Worm (Caenorhabditis elegans): ENCODE results near the gene ZC116.5.

The ZC116.5 gene

ce11 chrV:12596795-12597194, 12.0 kb downstream of the ZC116.5 start (continued):
- peak; percentile 38 for TF ChIP-seq tbx-7 (tag; optimal IDR thresholded peaks at IDR 0.05)
- peak; percentile 66 for TF ChIP-seq ceh-48 (tag; optimal IDR thresholded peaks at IDR 0.05)
- no peak for TF ChIP-seq ttx-3 (tag; optimal IDR thresholded peaks at IDR 0.05)
- TF ChIP-seq pros-1 (tag; optimal IDR thresholded peaks at IDR 0.05) = peak; percentile 48
- TF ChIP-seq K09A11.1 (tag; optimal IDR thresholded peaks at IDR 0.05; ENCODE audit: insufficient read depth) = no peak
- peak; percentile 54 for TF ChIP-seq ceh-31 (tag; optimal IDR thresholded peaks at IDR 0.05)
- TF ChIP-seq ceh-45 (GFP tag; IDR thresholded peaks at IDR 0.05) = no peak
- TF ChIP-seq K02D7.2 (tag; optimal IDR thresholded peaks at IDR 0.05) = peak; percentile 40
- TF ChIP-seq tbx-2 (tag; optimal IDR thresholded peaks at IDR 0.05) = peak; percentile 55
- TF ChIP-seq unc-42 (tag; optimal IDR thresholded peaks at IDR 0.05) = no peak
- peak; percentile 58 for TF ChIP-seq hlh-13 (GFP tag; optimal IDR thresholded peaks at IDR 0.05)
- TF ChIP-seq syd-9 (tag; optimal IDR thresholded peaks at IDR 0.05) = peak; percentile 63
- peak; percentile 89 for TF ChIP-seq elt-2 (tag; optimal IDR thresholded peaks at IDR 0.05)
- peak; percentile 54 for TF ChIP-seq ceh-19 (GFP tag; optimal IDR thresholded peaks at IDR 0.05)
- TF ChIP-seq C38D4.7 (GFP tag; optimal IDR thresholded peaks at IDR 0.05) = peak; percentile 35
- peak; percentile 38; the same call in 1 of the 2 replicates for TF ChIP-seq unc-3 (GFP tag; conservative IDR thresholded peaks at IDR 0.05)
- TF ChIP-seq unc-3 (tag; optimal IDR thresholded peaks at IDR 0.05) = peak; percentile 2
- peak; percentile 64 for TF ChIP-seq sox-4 (tag; optimal IDR thresholded peaks at IDR 0.05)
- no peak for TF ChIP-seq nhr-11 (tag; optimal IDR thresholded peaks at IDR 0.05)
- no peak for TF ChIP-seq dmd-4 (tag; optimal IDR thresholded peaks at IDR 0.05; ENCODE audit: borderline replicate concordance)
- TF ChIP-seq ztf-16 (tag; optimal IDR thresholded peaks at IDR 0.05) = peak; percentile 65
- TF ChIP-seq ceh-24 (tag; optimal IDR thresholded peaks at IDR 0.05) = no peak
- TF ChIP-seq elt-4 (tag; optimal IDR thresholded peaks at IDR 0.05) = no peak
- no peak for TF ChIP-seq ceh-30 (tag; optimal IDR thresholded peaks at IDR 0.05)
- peak; percentile 42 for TF ChIP-seq pat-9 (tag; optimal IDR thresholded peaks at IDR 0.05)
- no peak for TF ChIP-seq pqm-1 (tag; optimal IDR thresholded peaks at IDR 0.05)
- TF ChIP-seq ceh-9 (tag; optimal IDR thresholded peaks at IDR 0.05) = no peak
- TF ChIP-seq gmeb-2 (tag; optimal IDR thresholded peaks at IDR 0.05) = peak; percentile 64
- TF ChIP-seq ceh-14 (tag; optimal IDR thresholded peaks at IDR 0.05) = peak; percentile 68
- peak; percentile 31 for TF ChIP-seq hlh-8 (tag; optimal IDR thresholded peaks at IDR 0.05)
- TF ChIP-seq C08G9.2 (tag; optimal IDR thresholded peaks at IDR 0.05) = peak; percentile 67
- TF ChIP-seq npax-4 (tag; optimal IDR thresholded peaks at IDR 0.05) = peak; percentile 23
- TF ChIP-seq hlh-6 (tag; optimal IDR thresholded peaks at IDR 0.05) = peak; percentile 82
- TF ChIP-seq pag-3 (tag; optimal IDR thresholded peaks at IDR 0.05; ENCODE audit: borderline replicate concordance) = no peak
- TF ChIP-seq pha-4 (tag; optimal IDR thresholded peaks at IDR 0.05) = no peak
- TF ChIP-seq dve-1 (tag; optimal IDR thresholded peaks at IDR 0.05) = peak; percentile 52
- TF ChIP-seq nhr-232 (tag; optimal IDR thresholded peaks at IDR 0.05) = peak; percentile 51
- TF ChIP-seq ceh-6 (GFP tag; optimal IDR thresholded peaks at IDR 0.05) = peak; percentile 63
- peak; percentile 28 for TF ChIP-seq sdc-2 (tag; optimal IDR thresholded peaks at IDR 0.05)
- peak; percentile 29 for TF ChIP-seq F13H6.1 (tag; optimal IDR thresholded peaks at IDR 0.05)

- TF ChIP-seq ceh-34 (tag; optimal IDR thresholded peaks at IDR 0.05) = no peak
- no peak for TF ChIP-seq lim-6 (tag; optimal IDR thresholded peaks at IDR 0.05)
- no peak for TF ChIP-seq ceh-48 (tag; optimal IDR thresholded peaks at IDR 0.05)
- TF ChIP-seq unc-55 (GFP tag; optimal IDR thresholded peaks at IDR 0.05) = no peak
Observed at ce11 chrV:12596196-12596595, 12.6 kb downstream of the ZC116.5 start, which contains the start of gene mma-1. Gene mma-1, minus strand, starts transcription at chrV:12596296.

All from whole organism, late embryonic.